Worm (Caenorhabditis elegans) whole organism, L1 larva: ENCODE data around the gene F11D11.6.

Experiments used
- C04F5.9 ChIP-seq: sonication (generic microtip); optimal IDR thresholded peaks from 2 replicates; lab custom pipeline; 2016; ENCODE audit warnings: missing genetic modification characterization, missing compliant biosample characterization
- C16A3.4 ChIP-seq: fragments of 150-350 bp; optimal IDR thresholded peaks from 2 replicates; lab custom pipeline; 2014; ENCODE audit warnings: missing biosample characterization, missing genetic modification characterization
- C34B4.2 ChIP-seq: sonication (generic microtip); optimal IDR thresholded peaks from 2 replicates; lab custom pipeline; 2017; ENCODE audit warnings: mild to moderate bottlenecking, missing genetic modification characterization, missing compliant biosample characterization
- F16B12.6 ChIP-seq: fragments of 150-350 bp; optimal IDR thresholded peaks from 2 replicates; lab custom pipeline; 2014; ENCODE audit warnings: missing biosample characterization, missing genetic modification characterization
- Y116A8C.19 ChIP-seq: sonication (generic microtip); optimal IDR thresholded peaks from 2 replicates; lab custom pipeline; 2016; ENCODE audit warnings: missing compliant biosample characterization, missing genetic modification characterization, borderline replicate concordance
- aha-1 ChIP-seq: fragments of 150-350 bp; optimal IDR thresholded peaks from 2 replicates; lab custom pipeline; 2014; ENCODE audit warnings: missing biosample characterization, missing genetic modification characterization
- alr-1 ChIP-seq: fragments of 200-800 bp; sonication (Bioruptor generic); optimal IDR thresholded peaks from 2 replicates; lab custom pipeline; 2018; ENCODE audit warnings: borderline replicate concordance, mild to moderate bottlenecking, missing genetic modification characterization, missing compliant biosample characterization
- aly-2 ChIP-seq: fragments of 150-350 bp; optimal IDR thresholded peaks from 2 replicates; lab custom pipeline; 2014; ENCODE audit warnings: missing biosample characterization, missing genetic modification characterization
- blmp-1 ChIP-seq: fragments of 150-350 bp; optimal IDR thresholded peaks from 2 replicates; lab custom pipeline; 2014; ENCODE audit warnings: missing biosample characterization, missing genetic modification characterization
- ceh-63 ChIP-seq: fragments of 200-800 bp; sonication (Bioruptor generic); optimal IDR thresholded peaks from 2 replicates; lab custom pipeline; 2018; ENCODE audit warnings: mild to moderate bottlenecking, missing genetic modification characterization, missing compliant biosample characterization
- ceh-8 ChIP-seq: fragments of 200-800 bp; sonication (Bioruptor generic); optimal IDR thresholded peaks from 2 replicates; lab custom pipeline; 2018; ENCODE audit warnings: mild to moderate bottlenecking, missing genetic modification characterization, moderate library complexity, missing compliant biosample characterization
- ceh-82 ChIP-seq, 3 experiments: fragments of 150-350 bp in 1 of 3; sonication (generic microtip) in 2 of 3; optimal IDR thresholded peaks; 2 replicates each; lab custom pipeline; 2014 to 2017; ENCODE audit warnings: missing biosample characterization in 3 of 3, missing genetic modification characterization in 3 of 3
- ceh-90 ChIP-seq: sonication (generic microtip); optimal IDR thresholded peaks from 2 replicates; lab custom pipeline; 2016; ENCODE audit warnings: missing genetic modification characterization, missing compliant biosample characterization
- ces-1 ChIP-seq: fragments of 150-350 bp; optimal IDR thresholded peaks from 2 replicates; lab custom pipeline; 2014; ENCODE audit warnings: missing biosample characterization, missing genetic modification reagents, missing genetic modification characterization
- dpl-1 ChIP-seq, 3 experiments: fragments of 150-350 bp in 2 of 3; sonication (generic microtip) in 1 of 3; optimal IDR thresholded peaks; 2 replicates each; lab custom pipeline; 2014 to 2017; ENCODE audit warnings: missing biosample characterization in 3 of 3, missing genetic modification characterization in 3 of 3, missing genetic modification reagents in 3 of 3
- efl-3 ChIP-seq: fragments of 200-800 bp; sonication (Bioruptor generic); optimal IDR thresholded peaks from 2 replicates; lab custom pipeline; 2018; ENCODE audit warnings: mild to moderate bottlenecking, missing genetic modification characterization, missing compliant biosample characterization
- egl-13 ChIP-seq: sonication (generic microtip); optimal IDR thresholded peaks from 2 replicates; lab custom pipeline; 2016; ENCODE audit warnings: missing genotype, missing genetic modification reagents, missing genetic modification characterization, missing compliant biosample characterization
- egl-27 ChIP-seq, 2 experiments: fragments of 150-350 bp in 1 of 2; sonication (generic microtip); optimal IDR thresholded peaks; 3 replicates each; lab custom pipeline; 2017 to 2018; ENCODE audit warnings: missing biosample characterization in 2 of 2, missing genetic modification characterization in 2 of 2, missing genetic modification reagents in 2 of 2
- elt-2 ChIP-seq: sonication (generic microtip); optimal IDR thresholded peaks from 2 replicates; lab custom pipeline; 2016; ENCODE audit warnings: missing genetic modification characterization, mild to moderate bottlenecking, inconsistent platforms, missing compliant biosample characterization, missing genetic modification reagents
- ets-5 ChIP-seq: fragments of 200-800 bp; sonication (Bioruptor generic); IDR thresholded peaks from 2 replicates; pipeline ENCODE4 v1.3.6; 2022; ENCODE audit warnings: missing genetic modification characterization, missing compliant biosample characterization
- fkh-10 ChIP-seq: sonication (generic microtip); optimal IDR thresholded peaks from 2 replicates; lab custom pipeline; 2017; ENCODE audit warnings: missing biosample characterization, missing genetic modification reagents, missing genetic modification characterization
- fkh-8 ChIP-seq: sonication (generic microtip); optimal IDR thresholded peaks from 2 replicates; lab custom pipeline; 2016; ENCODE audit warnings: mild to moderate bottlenecking, missing genetic modification characterization, missing compliant biosample characterization
- fos-1 ChIP-seq: fragments of 150-350 bp; optimal IDR thresholded peaks from 2 replicates; lab custom pipeline; 2014; ENCODE audit warnings: missing biosample characterization, missing genetic modification characterization
- grh-1 ChIP-seq: fragments of 200-800 bp; sonication (Bioruptor generic); IDR thresholded peaks from 2 replicates; pipeline ENCODE4 v1.3.6; 2022; ENCODE audit warnings: missing genetic modification reagents, missing genetic modification characterization, missing compliant biosample characterization
- hlh-4 ChIP-seq: sonication (generic microtip); optimal IDR thresholded peaks from 2 replicates; lab custom pipeline; 2016; ENCODE audit warnings: mild to moderate bottlenecking, missing genetic modification characterization, missing compliant biosample characterization
- hpl-2 ChIP-seq: fragments of 150-350 bp; optimal IDR thresholded peaks from 2 replicates; lab custom pipeline; 2014; ENCODE audit warnings: missing biosample characterization, missing genetic modification reagents, missing genetic modification characterization
- isw-1 ChIP-seq: fragments of 200-800 bp; sonication (Bioruptor generic); IDR thresholded peaks from 2 replicates; pipeline ENCODE4 v1.3.6; 2022; ENCODE audit warnings: missing genetic modification characterization, missing compliant biosample characterization
- jun-1 ChIP-seq: fragments of 150-350 bp; optimal IDR thresholded peaks from 2 replicates; lab custom pipeline; 2014; ENCODE audit warnings: missing biosample characterization, missing genetic modification reagents, missing genetic modification characterization
- lin-39 ChIP-seq: fragments of 150-350 bp; optimal IDR thresholded peaks from 2 replicates; lab custom pipeline; 2014; ENCODE audit warnings: missing biosample characterization, missing genetic modification reagents, missing genetic modification characterization
- lir-3 ChIP-seq: sonication (generic microtip); optimal IDR thresholded peaks from 2 replicates; lab custom pipeline; 2016; ENCODE audit warnings: mild to moderate bottlenecking, missing genetic modification characterization, moderate library complexity, missing compliant biosample characterization; ENCODE audit not compliant: poor library complexity
- lsy-2 ChIP-seq, 2 experiments: fragments of 150-350 bp; optimal IDR thresholded peaks; 2 replicates each; lab custom pipeline; 2014; ENCODE audit warnings: missing biosample characterization in 2 of 2, missing genetic modification characterization in 2 of 2
- mab-9 ChIP-seq: fragments of 200-800 bp; sonication (Bioruptor generic); IDR thresholded peaks from 2 replicates; pipeline ENCODE4 v1.3.6; 2022; ENCODE audit warnings: missing genetic modification reagents, missing genetic modification characterization, missing compliant biosample characterization
- mep-1 ChIP-seq: fragments of 150-350 bp; optimal IDR thresholded peaks from 2 replicates; lab custom pipeline; 2014; ENCODE audit warnings: missing biosample characterization, missing genetic modification characterization
- nhr-12 ChIP-seq: sonication (generic microtip); optimal IDR thresholded peaks from 2 replicates; lab custom pipeline; 2017; ENCODE audit warnings: missing biosample characterization, missing genetic modification characterization
- nhr-19 ChIP-seq: fragments of 200-800 bp; sonication (Bioruptor generic); conservative IDR thresholded peaks from 2 replicates; pipeline ENCODE4 v1.3.6; 2022; ENCODE audit warnings: missing genetic modification characterization, missing compliant biosample characterization
- nhr-20 ChIP-seq: sonication (generic microtip); optimal IDR thresholded peaks from 2 replicates; lab custom pipeline; 2016; ENCODE audit warnings: mild to moderate bottlenecking, missing genetic modification characterization, missing compliant biosample characterization
- nhr-237 ChIP-seq: fragments of 150-350 bp; optimal IDR thresholded peaks from 2 replicates; lab custom pipeline; 2014; ENCODE audit warnings: missing biosample characterization, missing genetic modification characterization
- nhr-28 ChIP-seq: fragments of 150-350 bp; optimal IDR thresholded peaks from 2 replicates; lab custom pipeline; 2014; ENCODE audit warnings: missing biosample characterization, missing genetic modification characterization
- nhr-76 ChIP-seq: sonication (generic microtip); optimal IDR thresholded peaks from 2 replicates; lab custom pipeline; 2017; ENCODE audit warnings: missing biosample characterization, missing genetic modification characterization
- nhr-84 ChIP-seq: sonication (generic microtip); optimal IDR thresholded peaks from 2 replicates; lab custom pipeline; 2017; ENCODE audit warnings: missing biosample characterization, missing genetic modification characterization
- nhr-85 ChIP-seq: sonication (generic microtip); peaks from one replicate; lab custom pipeline; 2016; ENCODE audit warnings: missing genetic modification characterization, inconsistent platforms, missing compliant biosample characterization
- nhr-90 ChIP-seq: sonication (generic microtip); optimal IDR thresholded peaks from 2 replicates; lab custom pipeline; 2016; ENCODE audit warnings: mild to moderate bottlenecking, missing genetic modification characterization, missing compliant biosample characterization; ENCODE audit not compliant: poor library complexity
- pag-3 ChIP-seq: sonication (generic microtip); optimal IDR thresholded peaks from 2 replicates; lab custom pipeline; 2017; ENCODE audit warnings: missing genetic modification characterization, mild to moderate bottlenecking, missing compliant biosample characterization, antibody characterized with exemption, borderline replicate concordance; ENCODE audit not compliant: insufficient read depth
- pqm-1 ChIP-seq: sonication (generic microtip); optimal IDR thresholded peaks from 3 replicates; lab custom pipeline; 2017; ENCODE audit warnings: missing biosample characterization, missing genetic modification characterization
- skn-1 ChIP-seq: fragments of 150-350 bp; optimal IDR thresholded peaks from 2 replicates; lab custom pipeline; 2014; ENCODE audit warnings: missing biosample characterization, missing genetic modification characterization
- sox-4 ChIP-seq: sonication (generic microtip); optimal IDR thresholded peaks from 2 replicates; lab custom pipeline; 2016; ENCODE audit warnings: missing genetic modification characterization, missing compliant biosample characterization
- swsn-7 ChIP-seq: sonication (generic microtip); optimal IDR thresholded peaks from 2 replicates; lab custom pipeline; 2016; ENCODE audit warnings: missing genetic modification characterization, missing compliant biosample characterization
- tbx-2 ChIP-seq: sonication (generic microtip); optimal IDR thresholded peaks from 2 replicates; lab custom pipeline; 2016; ENCODE audit warnings: missing genetic modification characterization, missing compliant biosample characterization
- unc-130 ChIP-seq: fragments of 150-350 bp; optimal IDR thresholded peaks from 2 replicates; lab custom pipeline; 2017; ENCODE audit warnings: missing biosample characterization, missing genetic modification characterization, inconsistent platforms
- unc-30 ChIP-seq: sonication (generic microtip); optimal IDR thresholded peaks from 2 replicates; lab custom pipeline; 2017; ENCODE audit warnings: missing biosample characterization, missing genetic modification characterization
- unc-62 ChIP-seq: fragments of 150-350 bp; optimal IDR thresholded peaks from 2 replicates; lab custom pipeline; 2014; ENCODE audit warnings: missing biosample characterization, missing genetic modification reagents, missing genetic modification characterization
- unc-86 ChIP-seq: sonication (generic microtip); optimal IDR thresholded peaks from 2 replicates; lab custom pipeline; 2016; ENCODE audit warnings: missing genetic modification characterization, missing compliant biosample characterization
- unc-98 ChIP-seq: fragments of 200-800 bp; sonication (Bioruptor generic); IDR thresholded peaks from 2 replicates; pipeline ENCODE4 v1.3.6; 2022; ENCODE audit warnings: missing genetic modification characterization, missing compliant biosample characterization
- ztf-4 ChIP-seq: fragments of 150-350 bp; optimal IDR thresholded peaks from 2 replicates; lab custom pipeline; 2014; ENCODE audit warnings: missing biosample characterization, missing genetic modification characterization

The F11D11.6 gene

ce11 chrV:18710045-18710490, 42.9 kb downstream of the F11D11.6 start (continued):
- TF ChIP-seq dpl-1 (GFP tag; optimal IDR thresholded peaks at IDR 0.05; lab: Kevin White, UChicago) (no peak), skn-1 (tag; lab: Kevin White, UChicago) (peak; percentile 55), alr-1 (tag; lab: Kevin White, UChicago) (no peak), aha-1 (tag; lab: Kevin White, UChicago) (no peak), hpl-2 (GFP tag; lab: Kevin White, UChicago) (no peak), lsy-2 (tag; optimal IDR thresholded peaks at IDR 0.05; lab: Kevin White, UChicago) (peak; percentile 87 to 97), nhr-28 (tag; lab: Kevin White, UChicago) (no peak), ceh-82 (tag; optimal IDR thresholded peaks at IDR 0.05; lab: Kevin White, UChicago) (no peak), egl-13 (tag; lab: Kevin White, UChicago) (no peak), fkh-8 (tag; lab: Kevin White, UChicago) (no peak), nhr-76 (tag; lab: Kevin White, UChicago) (no peak), elt-2 (tag; lab: Kevin White, UChicago) (no peak), mab-9 (GFP tag; lab: Robert Waterston, UW) (no peak), ets-5 (no peak), swsn-7 (peak; percentile 37), C34B4.2 (tag; lab: Kevin White, UChicago) (no peak), egl-27 (tag; optimal IDR thresholded peaks at IDR 0.05; lab: Kevin White, UChicago) (no peak), unc-130 (tag; lab: Kevin White, UChicago) (no peak), aly-2 (tag; lab: Kevin White, UChicago) (no peak), ceh-90 (tag; lab: Kevin White, UChicago) (no peak), nhr-84 (tag; lab: Kevin White, UChicago) (no peak), nhr-85 (tag; lab: Kevin White, UChicago) (peak; percentile 70), grh-1 (GFP tag; lab: Robert Waterston, UW) (no peak), blmp-1 (tag; lab: Kevin White, UChicago) (no peak), fkh-10 (GFP tag; lab: Kevin White, UChicago) (no peak), ztf-4 (tag; lab: Kevin White, UChicago) (no peak), mep-1 (tag; lab: Kevin White, UChicago) (peak; percentile 71), unc-86 (tag; lab: Kevin White, UChicago) (peak; percentile 5), unc-30 (tag; lab: Kevin White, UChicago) (no peak), nhr-90 (tag; lab: Kevin White, UChicago) (peak; percentile 47), C04F5.9 (tag; lab: Kevin White, UChicago) (no peak), isw-1 (no peak), sox-4 (tag; lab: Kevin White, UChicago) (no peak), F16B12.6 (tag; lab: Kevin White, UChicago) (no peak), fos-1 (tag; lab: Kevin White, UChicago) (no peak), ceh-8 (no peak), nhr-12 (no peak), tbx-2 (tag; lab: Kevin White, UChicago) (peak; percentile 56), hlh-4 (tag; lab: Kevin White, UChicago) (peak; percentile 42), ceh-63 (GFP tag; lab: Kevin White, UChicago) (no peak), nhr-19 (GFP tag; lab: Robert Waterston, UW) (peak; percentile 65), unc-62 (GFP tag; lab: Kevin White, UChicago) (no peak), lin-39 (tag; lab: Kevin White, UChicago) (peak; percentile 57), nhr-20 (tag; lab: Kevin White, UChicago) (peak; percentile 9), Y116A8C.19 (tag; lab: Kevin White, UChicago) (no peak), C16A3.4 (no peak), pqm-1 (tag; lab: Kevin White, UChicago) (no peak), jun-1 (no peak), efl-3 (GFP tag; lab: Kevin White, UChicago) (no peak), unc-98 (GFP tag; lab: Robert Waterston, UW) (no peak), nhr-237 (tag; lab: Kevin White, UChicago) (no peak), pag-3 (no peak), ces-1 (GFP tag; lab: Kevin White, UChicago) (no peak), lir-3 (tag; lab: Kevin White, UChicago) (peak; percentile 35)
